Worm (Caenorhabditis elegans): ENCODE data around the gene chc-1.

DNA sequence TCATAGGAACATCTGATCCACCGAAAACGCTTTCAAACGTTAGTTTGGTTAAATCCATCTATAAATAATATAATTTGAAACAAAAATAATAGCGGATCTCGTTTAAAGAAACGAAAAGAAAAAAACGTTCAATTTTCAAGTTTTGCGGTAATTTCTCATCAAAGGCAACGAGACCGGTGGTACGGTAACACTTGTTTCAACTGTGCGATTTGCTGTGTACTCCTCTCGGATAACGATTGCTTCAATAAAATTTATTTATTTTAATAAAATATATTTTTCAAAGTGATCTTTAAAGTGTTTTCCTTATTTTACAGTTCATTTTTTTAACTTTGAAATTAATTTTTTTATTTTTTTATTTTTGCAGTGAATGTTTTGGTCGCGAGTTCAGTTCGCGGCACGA lies 15.0 kb downstream of the chc-1 start, which contains the start of the genes rde-4 and cox-14:
- no peak for TF ChIP-seq unc-62 (GFP tag; optimal IDR thresholded peaks at IDR 0.05)
- TF ChIP-seq nhr-76 (tag; optimal IDR thresholded peaks at IDR 0.05): no peak
- no peak for TF ChIP-seq egl-27 (tag; optimal IDR thresholded peaks at IDR 0.05)
- no peak for TF ChIP-seq ZK546.5 (tag; optimal IDR thresholded peaks at IDR 0.05)
- TF ChIP-seq unc-39 (tag; optimal IDR thresholded peaks at IDR 0.05): no peak
- no peak for TF ChIP-seq nhr-11 (tag; optimal IDR thresholded peaks at IDR 0.05)
- TF ChIP-seq nhr-23 (tag; optimal IDR thresholded peaks at IDR 0.05): peak; percentile 94
- peak; percentile 94 for TF ChIP-seq lin-15B (tag; optimal IDR thresholded peaks at IDR 0.05)
- TF ChIP-seq jun-1 (tag; optimal IDR thresholded peaks at IDR 0.05): no peak

All from whole organism, L3 larva.